Worm (Caenorhabditis elegans): ENCODE measurements around the gene F13A2.3.

- TF ChIP-seq mdl-1 (tag; optimal IDR thresholded peaks at IDR 0.05) (no peak), nhr-77 (tag; optimal IDR thresholded peaks at IDR 0.05) (no peak), lsy-2 (tag; optimal IDR thresholded peaks at IDR 0.05) (no peak), nhr-237 (tag; optimal IDR thresholded peaks at IDR 0.05) (no peak)
Observed at ce11 chrV:4401865-4402264, 5.7 kb upstream of the F13A2.3 start, which contains the start of gene F13A2.5.

Data from whole organism, L1 larva.